Worm (Caenorhabditis elegans) whole organism, young adult: Measurements from ENCODE around the gene K09F6.7.

Source experiments
- K11D2.4 ChIP-seq: fragments of 200-800 bp; sonication (Bioruptor generic); IDR thresholded peaks from 2 replicates; pipeline ENCODE4 v1.3.6; 2022; ENCODE audit warnings: missing genetic modification reagents, missing genetic modification characterization, missing compliant biosample characterization
- K12H6.12 ChIP-seq: fragments of 200-800 bp; sonication (Bioruptor generic); optimal IDR thresholded peaks from 2 replicates; lab custom pipeline; 2018; ENCODE audit warnings: mild to moderate bottlenecking, missing genetic modification characterization, missing compliant biosample characterization
- Y79H2A.3 ChIP-seq: fragments of 200-800 bp; sonication (Bioruptor generic); conservative IDR thresholded peaks from 2 replicates; pipeline ENCODE4 v1.3.6; 2022; ENCODE audit warnings: missing genetic modification reagents, missing genetic modification characterization, missing compliant biosample characterization
- egrh-3 ChIP-seq: fragments of 200-800 bp; sonication (Bioruptor generic); IDR thresholded peaks from 2 replicates; pipeline ENCODE4 v1.3.6; 2022; ENCODE audit warnings: missing genetic modification reagents, missing genetic modification characterization, missing compliant biosample characterization
- hlh-26 ChIP-seq: fragments of 200-800 bp; sonication (Bioruptor generic); conservative IDR thresholded peaks from 2 replicates; pipeline ENCODE4 v1.3.6; 2022; ENCODE audit warnings: missing genetic modification reagents, missing genetic modification characterization, missing compliant biosample characterization
- hmg-20 ChIP-seq: fragments of 200-800 bp; sonication (Bioruptor generic); IDR thresholded peaks from 2 replicates; pipeline ENCODE4 v1.3.6; 2022; ENCODE audit warnings: missing genetic modification reagents, missing genetic modification characterization, missing compliant biosample characterization
- lin-40 ChIP-seq: sonication (generic microtip); optimal IDR thresholded peaks from 2 replicates; lab custom pipeline; 2016; ENCODE audit warnings: missing genetic modification characterization, mild to moderate bottlenecking, missing compliant biosample characterization, missing genotype, missing genetic modification reagents
- pha-4 ChIP-seq: fragments of 150-350 bp; sonication (generic microtip); optimal IDR thresholded peaks from 2 replicates; lab custom pipeline; 2014; ENCODE audit warnings: missing biosample characterization, missing genetic modification reagents, missing genetic modification characterization
- rec-8 ChIP-seq, 2 experiments: sonication (generic microtip); optimal IDR thresholded peaks; 2 replicates each; lab custom pipeline; 2016; ENCODE audit warnings: mild to moderate bottlenecking in 2 of 2, missing genetic modification characterization in 2 of 2, missing genetic modification reagents in 2 of 2, missing genotype in 2 of 2, missing biosample characterization in 1 of 2, missing compliant biosample characterization in 1 of 2, moderate library complexity in 1 of 2
- snpc-1.3 ChIP-seq: sonication (generic microtip); optimal IDR thresholded peaks from 2 replicates; lab custom pipeline; 2017; ENCODE audit warnings: missing genetic modification characterization, mild to moderate bottlenecking, missing compliant biosample characterization, antibody characterized with exemption, moderate library complexity, missing genotype, missing genetic modification reagents; ENCODE audit not compliant: insufficient read depth
- snpc-3.4 ChIP-seq: sonication (generic microtip); optimal IDR thresholded peaks from 2 replicates; lab custom pipeline; 2017; ENCODE audit warnings: missing genetic modification characterization, mild to moderate bottlenecking, missing compliant biosample characterization, antibody characterized with exemption, moderate library complexity, missing genotype, missing genetic modification reagents
- tbp1 ChIP-seq: fragments of 200-800 bp; sonication (Bioruptor generic); optimal IDR thresholded peaks from 2 replicates; lab custom pipeline; 2018; ENCODE audit warnings: mild to moderate bottlenecking, missing genetic modification characterization, missing compliant biosample characterization
- unc-62 ChIP-seq: fragments of 150-350 bp; optimal IDR thresholded peaks from 2 replicates; lab custom pipeline; 2014; ENCODE audit warnings: missing biosample characterization, missing genetic modification reagents, missing genetic modification characterization
- zfh-2 ChIP-seq: fragments of 200-800 bp; sonication (Bioruptor generic); conservative IDR thresholded peaks from 2 replicates; pipeline ENCODE4 v1.3.6; 2022; ENCODE audit warnings: missing genetic modification reagents, missing genetic modification characterization, missing compliant biosample characterization
- ztf-25 ChIP-seq: fragments of 200-800 bp; sonication (Bioruptor generic); IDR thresholded peaks from 2 replicates; pipeline ENCODE4 v1.3.6; 2022; ENCODE audit warnings: missing genetic modification reagents, missing genetic modification characterization, missing compliant biosample characterization

K09F6.7 gene

ce11 chrII:2251617-2252016, 40.3 kb downstream of the K09F6.7 start:
- TF ChIP-seq zfh-2 (GFP tag; lab: Robert Waterston, UW) (peak; percentile 83), egrh-3 (peak; percentile 92), ztf-25 (GFP tag; lab: Robert Waterston, UW) (0 out of 2 replicates have a peak, but pooled peaks have one; percentile 49), rec-8 (tag; optimal IDR thresholded peaks at IDR 0.05; lab: Kevin White, UChicago) (no peak)

DNA sequence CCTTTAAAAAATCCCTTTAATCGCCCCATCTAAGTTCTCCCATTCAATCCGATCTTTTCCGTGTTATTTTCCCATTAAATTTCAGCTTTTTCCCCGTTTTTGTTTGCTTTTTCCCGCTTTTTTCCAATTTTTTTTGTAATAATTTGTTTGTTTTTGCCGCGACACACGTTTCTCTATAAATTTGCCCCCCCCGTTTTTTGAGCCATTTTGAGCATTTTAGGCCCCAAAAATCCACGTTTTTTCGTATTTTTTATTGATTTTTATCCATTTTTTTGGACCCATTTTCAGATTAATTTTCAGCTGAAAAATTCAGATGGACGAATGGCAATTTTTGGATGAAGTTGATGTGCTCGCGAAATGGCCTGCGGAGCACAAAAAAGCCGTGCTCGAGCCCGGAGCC, 48.6 kb downstream of the K09F6.7 start, which contains the start of gene F54A3.2:
Gene F54A3.2 (plus strand): TSS at position 301 of the 400 bp plus-strand sequence.
- TF ChIP-seq snpc-1.3 (tag; lab: Kevin White, UChicago) (no peak), K11D2.4 (GFP tag; lab: Robert Waterston, UW) (no peak), hlh-26 (GFP tag; lab: Robert Waterston, UW) (no peak), pha-4 (no peak), tbp1 (no peak), hmg-20 (no peak), lin-40 (tag; lab: Kevin White, UChicago) (no peak), Y79H2A.3 (GFP tag; lab: Robert Waterston, UW) (no peak), K12H6.12 (tag; lab: Kevin White, UChicago) (no peak), snpc-3.4 (tag; lab: Kevin White, UChicago) (no peak), unc-62 (no peak)
